Worm (Caenorhabditis elegans) whole organism, L4 larva: Measurements from ENCODE around the gene K09H11.9.

Source experiments
- F10B5.3 ChIP-seq: sonication (generic microtip); optimal IDR thresholded peaks from 2 replicates; lab custom pipeline; 2016; ENCODE audit warnings: mild to moderate bottlenecking, missing genetic modification characterization, missing compliant biosample characterization
- F44E2.7 ChIP-seq: fragments of 200-800 bp; sonication (Bioruptor generic); IDR thresholded peaks from 2 replicates; pipeline ENCODE4 v2.1.2; 2022; ENCODE audit warnings: missing genetic modification characterization, missing compliant biosample characterization
- F49E8.2 ChIP-seq: sonication (generic microtip); optimal IDR thresholded peaks from 2 replicates; lab custom pipeline; 2016; ENCODE audit warnings: missing compliant biosample characterization, mild to moderate bottlenecking, missing genetic modification characterization, borderline replicate concordance
- Y75B8A.6 ChIP-seq: fragments of 200-800 bp; sonication (Bioruptor generic); IDR thresholded peaks from 2 replicates; pipeline ENCODE4 v1.3.6; 2022; ENCODE audit warnings: missing genetic modification reagents, missing genetic modification characterization, missing compliant biosample characterization
- aly-2 ChIP-seq: sonication (generic microtip); optimal IDR thresholded peaks from 2 replicates; lab custom pipeline; 2018; ENCODE audit warnings: missing biosample characterization, missing genetic modification characterization
- attf-4 ChIP-seq: sonication (generic microtip); optimal IDR thresholded peaks from 3 replicates; lab custom pipeline; 2017; ENCODE audit warnings: missing biosample characterization, missing genetic modification characterization
- ceh-20 ChIP-seq: fragments of 200-800 bp; sonication (Bioruptor generic); IDR thresholded peaks from 2 replicates; pipeline ENCODE4 v1.3.6; 2022; ENCODE audit warnings: missing genetic modification reagents, missing genetic modification characterization, missing compliant biosample characterization
- ceh-44 ChIP-seq: fragments of 200-800 bp; sonication (Bioruptor generic); IDR thresholded peaks from 2 replicates; pipeline ENCODE4 v1.3.6; 2022; ENCODE audit warnings: missing genetic modification reagents, missing genetic modification characterization, missing compliant biosample characterization
- ces-1 ChIP-seq: fragments of 150-350 bp; sonication (generic microtip); optimal IDR thresholded peaks from 4 replicates; lab custom pipeline; 2014; ENCODE audit warnings: missing biosample characterization, missing genetic modification reagents, missing genetic modification characterization
- cey-2 ChIP-seq: sonication (generic microtip); optimal IDR thresholded peaks from 3 replicates; lab custom pipeline; 2017; ENCODE audit warnings: missing genetic modification characterization, mild to moderate bottlenecking, missing compliant biosample characterization, antibody characterized with exemption, borderline replicate concordance; ENCODE audit not compliant: insufficient read depth
- daf-16 ChIP-seq, 3 experiments: sonication (generic microtip); optimal IDR thresholded peaks; 2 replicates each; lab custom pipeline; 2016 to 2017; ENCODE audit warnings: missing genetic modification characterization in 3 of 3, missing genetic modification reagents in 3 of 3, mild to moderate bottlenecking in 2 of 3, missing compliant biosample characterization in 2 of 3, missing biosample characterization in 1 of 3, moderate library complexity in 1 of 3
- dmd-6 ChIP-seq: fragments of 200-800 bp; sonication (Bioruptor generic); IDR thresholded peaks from 2 replicates; pipeline ENCODE4 v1.3.6; 2022; ENCODE audit warnings: missing genetic modification reagents, missing genetic modification characterization, missing compliant biosample characterization
- dve-1 ChIP-seq: sonication (generic microtip); optimal IDR thresholded peaks from 2 replicates; lab custom pipeline; 2017; ENCODE audit warnings: antibody characterized with exemption, mild to moderate bottlenecking, missing genetic modification characterization, missing compliant biosample characterization; ENCODE audit not compliant: insufficient read depth
- fkh-10 ChIP-seq: fragments of 150-350 bp; optimal IDR thresholded peaks from 2 replicates; lab custom pipeline; 2014; ENCODE audit warnings: missing biosample characterization, missing genetic modification reagents, missing genetic modification characterization
- hlh-11 ChIP-seq: fragments of 200-800 bp; sonication (Bioruptor generic); optimal IDR thresholded peaks from 2 replicates; lab custom pipeline; 2018; ENCODE audit warnings: mild to moderate bottlenecking, missing genetic modification characterization, missing compliant biosample characterization
- hlh-30 ChIP-seq: sonication (generic microtip); optimal IDR thresholded peaks from 2 replicates; lab custom pipeline; 2017; ENCODE audit warnings: antibody characterized with exemption, mild to moderate bottlenecking, missing genetic modification characterization, missing compliant biosample characterization; ENCODE audit not compliant: insufficient read depth
- lim-7 ChIP-seq: fragments of 200-800 bp; sonication (Bioruptor generic); IDR thresholded peaks from 2 replicates; pipeline ENCODE4 v1.3.6; 2022; ENCODE audit warnings: missing genetic modification characterization, missing compliant biosample characterization
- lin-1 ChIP-seq: fragments of 200-800 bp; sonication (Bioruptor generic); IDR thresholded peaks from 2 replicates; pipeline ENCODE4 v1.3.6; 2022; ENCODE audit warnings: missing genetic modification reagents, missing genetic modification characterization, missing compliant biosample characterization
- lin-13 ChIP-seq: fragments of 150-350 bp; optimal IDR thresholded peaks from 2 replicates; lab custom pipeline; 2014; ENCODE audit warnings: missing biosample characterization, missing genetic modification reagents, missing genetic modification characterization
- lin-29 ChIP-seq: fragments of 200-800 bp; sonication (Bioruptor generic); IDR thresholded peaks from 2 replicates; pipeline ENCODE4 v1.3.6; 2022; ENCODE audit warnings: missing genetic modification reagents, missing genetic modification characterization, missing compliant biosample characterization
- lir-3 ChIP-seq: sonication (generic microtip); optimal IDR thresholded peaks from 2 replicates; lab custom pipeline; 2016; ENCODE audit warnings: mild to moderate bottlenecking, missing genetic modification characterization, missing compliant biosample characterization
- lsy-2 ChIP-seq, 2 experiments: fragments of 150-350 bp in 1 of 2; sonication (generic microtip) in 1 of 2; optimal IDR thresholded peaks; 2 replicates each; lab custom pipeline; 2014 to 2017; ENCODE audit warnings: missing biosample characterization in 2 of 2, missing genetic modification characterization in 2 of 2
- madf-9 ChIP-seq: fragments of 200-800 bp; sonication (Bioruptor generic); conservative IDR thresholded peaks from 2 replicates; pipeline ENCODE4 v1.3.6; 2022; ENCODE audit warnings: missing genetic modification reagents, missing genetic modification characterization, missing compliant biosample characterization
- mdl-1 ChIP-seq, 2 experiments: fragments of 150-350 bp in 1 of 2; sonication (generic microtip) in 1 of 2; optimal IDR thresholded peaks; 2 replicates each; lab custom pipeline; 2014 to 2017; ENCODE audit warnings: missing biosample characterization in 2 of 2, missing genetic modification characterization in 2 of 2
- mep-1 ChIP-seq: fragments of 150-350 bp; sonication (generic microtip); optimal IDR thresholded peaks from 3 replicates; lab custom pipeline; 2014; ENCODE audit warnings: missing biosample characterization, missing genetic modification characterization
- mes-2 ChIP-seq: sonication (generic microtip); optimal IDR thresholded peaks from 2 replicates; lab custom pipeline; 2016; ENCODE audit warnings: missing genotype, mild to moderate bottlenecking, missing genetic modification characterization, missing compliant biosample characterization; ENCODE audit not compliant: poor library complexity, severe bottlenecking
- mxl-2 ChIP-seq: fragments of 200-800 bp; sonication (Bioruptor generic); conservative IDR thresholded peaks from 2 replicates; pipeline ENCODE4 v1.3.6; 2022; ENCODE audit warnings: missing genetic modification reagents, missing genetic modification characterization, missing compliant biosample characterization
- mxl-3 ChIP-seq: fragments of 200-800 bp; sonication (Bioruptor generic); optimal IDR thresholded peaks from 2 replicates; lab custom pipeline; 2018; ENCODE audit warnings: mild to moderate bottlenecking, missing genetic modification characterization, missing compliant biosample characterization
- nhr-25 ChIP-seq: sonication (generic microtip); optimal IDR thresholded peaks from 2 replicates; lab custom pipeline; 2017; ENCODE audit warnings: missing genetic modification characterization, mild to moderate bottlenecking, missing compliant biosample characterization, antibody characterized with exemption, moderate library complexity, borderline replicate concordance; ENCODE audit not compliant: insufficient read depth
- nhr-28 ChIP-seq: fragments of 150-350 bp; optimal IDR thresholded peaks from 2 replicates; lab custom pipeline; 2014; ENCODE audit warnings: missing biosample characterization, missing genetic modification characterization
- nhr-6 ChIP-seq: fragments of 150-350 bp; optimal IDR thresholded peaks from 2 replicates; lab custom pipeline; 2014; ENCODE audit warnings: missing biosample characterization, missing genetic modification characterization
- php-3 ChIP-seq: fragments of 200-800 bp; sonication (Bioruptor generic); IDR thresholded peaks from 2 replicates; pipeline ENCODE4 v1.3.6; 2022; ENCODE audit warnings: missing genetic modification reagents, missing genetic modification characterization, missing compliant biosample characterization
- pqm-1 ChIP-seq: sonication (generic microtip); optimal IDR thresholded peaks from 2 replicates; lab custom pipeline; 2017; ENCODE audit warnings: missing biosample characterization, missing genetic modification characterization
- sdz-12 ChIP-seq: fragments of 200-800 bp; sonication (Bioruptor generic); optimal IDR thresholded peaks from 2 replicates; lab custom pipeline; 2018; ENCODE audit warnings: mild to moderate bottlenecking, missing genetic modification characterization, missing compliant biosample characterization
- tra-1 ChIP-seq: fragments of 200-800 bp; sonication (Bioruptor generic); IDR thresholded peaks from 2 replicates; pipeline ENCODE4 v1.3.6; 2022; ENCODE audit warnings: missing genetic modification reagents, missing genetic modification characterization, missing compliant biosample characterization
- unc-62 ChIP-seq, 3 experiments: fragments of 150-350 bp in 1 of 3; sonication (generic microtip); optimal IDR thresholded peaks in 2 of 3; peaks in 1 of 3; 1 replicate in 1 of 3; 2 replicates in 2 of 3; lab custom pipeline; 2014 to 2017; ENCODE audit warnings: missing biosample characterization in 3 of 3, missing genetic modification characterization in 3 of 3, missing genetic modification reagents in 3 of 3, missing genotype in 1 of 3
- vab-7 ChIP-seq: fragments of 200-800 bp; sonication (Bioruptor generic); IDR thresholded peaks from 2 replicates; pipeline ENCODE4 v1.3.6; 2022; ENCODE audit warnings: missing genetic modification reagents, missing genetic modification characterization, missing compliant biosample characterization
- zag-1 ChIP-seq: fragments of 150-350 bp; optimal IDR thresholded peaks from 2 replicates; lab custom pipeline; 2014; ENCODE audit warnings: missing biosample characterization, missing genetic modification characterization

K09H11.9 gene

ce11 chrV:5695635-5696034 is 20.8 kb downstream of the K09H11.9 start:
- TF ChIP-seq daf-16 (GFP tag; optimal IDR thresholded peaks at IDR 0.05; lab: Kevin White, UChicago) (no peak), daf-16 (tag; optimal IDR thresholded peaks at IDR 0.05; lab: Kevin White, UChicago) (peak; percentile 30), ceh-20 (GFP tag; lab: Robert Waterston, UW) (peak; percentile 30; the same call in 1 of the 2 replicates), unc-62 (GFP tag; optimal IDR thresholded peaks at IDR 0.05 in 1 of 2; lab: Kevin White, UChicago) (peak in 1 of 2 experiments; percentile 63), unc-62 (tag; optimal IDR thresholded peaks at IDR 0.05; lab: Kevin White, UChicago) (no peak), nhr-28 (peak; percentile 55), php-3 (GFP tag; lab: Robert Waterston, UW) (0 out of 2 replicates have a peak, but pooled peaks have one; percentile 55), mxl-3 (peak; percentile 11), madf-9 (GFP tag; lab: Robert Waterston, UW) (no peak), hlh-11 (tag; lab: Kevin White, UChicago) (peak; percentile 47), lin-1 (0 out of 2 replicates have a peak, but pooled peaks have one; percentile 33), F49E8.2 (tag; lab: Kevin White, UChicago) (no peak)

- no peak for TF ChIP-seq lin-29
- no peak for TF ChIP-seq cey-2
- TF ChIP-seq lim-7 (GFP tag; lab: Robert Waterston, UW), result no peak
- TF ChIP-seq hlh-11 (tag; lab: Kevin White, UChicago), result peak; percentile 36
- no peak for TF ChIP-seq F10B5.3
- no peak for TF ChIP-seq Y75B8A.6
- no peak for TF ChIP-seq zag-1 (tag; lab: Kevin White, UChicago)
- TF ChIP-seq fkh-10 (GFP tag; lab: Kevin White, UChicago), result no peak
- TF ChIP-seq madf-9 (GFP tag; lab: Robert Waterston, UW), result no peak
- TF ChIP-seq mes-2 (tag; lab: Kevin White, UChicago), result no peak
- TF ChIP-seq unc-62 (GFP tag; optimal IDR thresholded peaks at IDR 0.05 in 1 of 2; lab: Kevin White, UChicago), result peak in 1 of 2 experiments; percentile 72
- TF ChIP-seq unc-62 (tag; optimal IDR thresholded peaks at IDR 0.05; lab: Kevin White, UChicago), result no peak
- TF ChIP-seq ceh-44 (GFP tag; lab: Robert Waterston, UW), result no peak
- TF ChIP-seq mdl-1 (tag; optimal IDR thresholded peaks at IDR 0.05; lab: Kevin White, UChicago), result peak in 1 of 2 experiments; percentile 4
- no peak for TF ChIP-seq mxl-2
- no peak for TF ChIP-seq dmd-6 (GFP tag; lab: Robert Waterston, UW)
- TF ChIP-seq F44E2.7 (GFP tag; lab: Robert Waterston, UW), result no peak
Observed at ce11 chrV:5693595-5693994, 22.8 kb downstream of the K09H11.9 start.

DNA sequence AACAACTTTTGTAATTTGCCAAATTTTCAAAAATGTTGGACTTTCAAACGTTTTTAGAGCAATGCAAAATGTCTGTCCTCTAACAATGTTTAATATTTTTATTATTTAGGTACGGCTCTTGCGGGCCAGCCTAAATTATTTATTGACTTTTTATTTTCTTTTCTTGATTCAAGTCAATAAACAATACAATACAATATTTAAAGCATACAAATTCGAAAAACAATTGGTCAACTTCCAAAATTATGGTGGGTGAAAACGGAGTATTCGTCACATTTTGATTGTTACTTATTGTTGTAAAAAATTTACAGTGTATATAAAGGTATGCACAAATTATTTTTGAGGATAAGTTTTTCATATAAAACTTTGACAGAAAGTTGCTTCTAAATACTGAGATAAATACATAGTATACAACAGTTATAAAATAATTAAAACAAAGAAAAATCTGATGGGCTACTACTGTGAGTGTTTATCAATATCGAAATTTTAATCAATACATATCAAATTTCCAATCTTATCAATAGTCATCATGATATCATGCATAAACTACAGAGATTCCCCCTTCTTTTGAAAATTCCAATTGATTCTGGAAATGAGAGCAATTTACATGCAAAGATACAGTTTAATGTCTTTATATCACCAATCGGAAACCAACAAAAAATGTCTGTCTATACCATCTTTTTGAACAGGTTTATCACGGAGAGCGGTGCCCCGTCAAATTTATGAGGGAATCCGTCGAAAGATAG is 24.6 kb downstream of the K09H11.9 start, which contains the start of gene F25B4.8:
Gene F25B4.8, minus strand, starts transcription at position 51 of the 743 bp plus-strand sequence.
- TF ChIP-seq pqm-1 (peak; percentile 12), lir-3 (tag; lab: Kevin White, UChicago) (no peak), daf-16 (GFP tag; optimal IDR thresholded peaks at IDR 0.05; lab: Kevin White, UChicago) (no peak), daf-16 (tag; optimal IDR thresholded peaks at IDR 0.05; lab: Kevin White, UChicago) (peak; percentile 34), dve-1 (tag; lab: Kevin White, UChicago) (peak; percentile 8)

DNA sequence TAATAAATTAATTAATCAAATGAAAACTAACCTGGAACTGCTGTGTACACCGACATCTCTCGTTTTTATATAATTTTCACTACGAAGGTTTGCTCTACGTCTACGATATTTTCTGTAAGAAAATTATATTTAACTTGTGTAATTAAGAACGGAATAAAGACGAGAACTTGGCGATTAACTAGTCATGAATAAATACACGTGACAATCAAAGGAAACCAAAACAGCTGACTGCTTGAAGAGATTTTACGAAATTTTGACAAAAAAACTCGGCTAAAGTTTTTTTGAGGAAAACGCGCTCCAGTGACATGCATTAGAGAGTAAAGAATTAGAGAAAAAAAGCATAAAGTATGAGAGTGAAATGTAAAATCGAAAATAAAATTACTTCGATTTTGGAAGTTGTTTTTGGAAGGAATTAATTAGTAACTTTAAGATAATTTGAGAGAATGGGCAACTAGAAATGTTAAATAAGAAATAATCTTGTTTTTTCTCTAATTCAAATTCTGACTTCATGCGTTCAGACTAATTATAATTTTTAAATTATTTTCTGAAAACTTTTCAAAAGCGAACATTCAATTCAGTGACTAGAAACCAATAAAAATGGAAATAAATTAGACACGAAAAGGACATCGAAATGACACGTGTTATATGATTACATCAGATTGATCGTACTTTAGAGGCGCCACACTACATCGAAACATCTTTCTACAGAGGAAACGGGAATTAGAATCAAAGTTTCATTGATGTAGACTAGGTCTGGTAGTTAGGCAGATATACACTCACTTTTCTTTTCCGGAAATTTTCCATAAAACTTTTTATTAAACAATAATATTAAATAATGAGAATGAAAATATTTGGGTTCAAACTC is 29.1 kb downstream of the K09H11.9 start, which contains the start of gene F25B4.7:
Gene F25B4.7, minus strand, starts transcription at position 112 of the 865 bp plus-strand sequence.
- TF ChIP-seq nhr-28 (peak; percentile 55), nhr-6 (tag; lab: Kevin White, UChicago) (no peak), mes-2 (tag; lab: Kevin White, UChicago) (peak; percentile 31), lin-1 (no peak), mep-1 (tag; lab: Kevin White, UChicago) (no peak), ces-1 (GFP tag; lab: Kevin White, UChicago) (no peak), attf-4 (tag; lab: Kevin White, UChicago) (no peak), F44E2.7 (GFP tag; lab: Robert Waterston, UW) (no peak), lsy-2 (tag; optimal IDR thresholded peaks at IDR 0.05; lab: Kevin White, UChicago) (peak in 1 of 2 experiments; percentile 13), vab-7 (GFP tag; lab: Robert Waterston, UW) (no peak), tra-1 (GFP tag; lab: Robert Waterston, UW) (no peak), daf-16 (GFP tag; optimal IDR thresholded peaks at IDR 0.05; lab: Kevin White, UChicago) (no peak), daf-16 (tag; optimal IDR thresholded peaks at IDR 0.05; lab: Kevin White, UChicago) (peak; percentile 21), sdz-12 (GFP tag; lab: Kevin White, UChicago) (no peak), hlh-30 (tag; lab: Kevin White, UChicago) (peak; percentile 50), lin-13 (GFP tag; lab: Kevin White, UChicago) (no peak), nhr-25 (tag; lab: Kevin White, UChicago) (no peak), aly-2 (no peak), lim-7 (GFP tag; lab: Robert Waterston, UW) (no peak)
